Worm (Caenorhabditis elegans) whole organism, L1 larva: ENCODE data around the gene asm-1.
A peak's percentile ranks its signal among the peaks of the same experiment; 100 is the strongest.

Source experiments
- aly-2 ChIP-seq: fragments of 150-350 bp; optimal IDR thresholded peaks from 2 replicates; lab custom pipeline; 2014; ENCODE audit warnings: missing biosample characterization, missing genetic modification characterization
- ama-1 ChIP-seq: fragments of 150-350 bp; optimal IDR thresholded peaks from 2 replicates; lab custom pipeline; 2014
- blmp-1 ChIP-seq: fragments of 150-350 bp; optimal IDR thresholded peaks from 2 replicates; lab custom pipeline; 2014; ENCODE audit warnings: missing biosample characterization, missing genetic modification characterization
- ceh-63 ChIP-seq: fragments of 200-800 bp; sonication (Bioruptor generic); optimal IDR thresholded peaks from 2 replicates; lab custom pipeline; 2018; ENCODE audit warnings: mild to moderate bottlenecking, missing genetic modification characterization, missing compliant biosample characterization
- ceh-82 ChIP-seq, 3 experiments: fragments of 150-350 bp in 1 of 3; sonication (generic microtip) in 2 of 3; optimal IDR thresholded peaks; 2 replicates each; lab custom pipeline; 2014 to 2017; ENCODE audit warnings: missing biosample characterization in 3 of 3, missing genetic modification characterization in 3 of 3
- ceh-88 ChIP-seq: fragments of 200-800 bp; sonication (Bioruptor generic); IDR thresholded peaks from 2 replicates; pipeline ENCODE4 v1.3.6; 2022; ENCODE audit warnings: missing genetic modification characterization, missing compliant biosample characterization
- ceh-90 ChIP-seq: sonication (generic microtip); optimal IDR thresholded peaks from 2 replicates; lab custom pipeline; 2016; ENCODE audit warnings: missing genetic modification characterization, missing compliant biosample characterization
- dsc-1 ChIP-seq: sonication (generic microtip); optimal IDR thresholded peaks from 2 replicates; lab custom pipeline; 2016; ENCODE audit warnings: mild to moderate bottlenecking, missing genetic modification characterization, missing compliant biosample characterization
- efl-1 ChIP-seq, 4 experiments: fragments of 150-350 bp; optimal IDR thresholded peaks in 3 of 4; peaks in 1 of 4; 1 replicate in 1 of 4; 2 replicates in 3 of 4; lab custom pipeline; 2014; ENCODE audit warnings: missing biosample characterization in 2 of 4, missing genetic modification characterization in 2 of 4, missing genetic modification reagents in 2 of 4
- efl-3 ChIP-seq: fragments of 200-800 bp; sonication (Bioruptor generic); optimal IDR thresholded peaks from 2 replicates; lab custom pipeline; 2018; ENCODE audit warnings: mild to moderate bottlenecking, missing genetic modification characterization, missing compliant biosample characterization
- egl-27 ChIP-seq, 2 experiments: fragments of 150-350 bp in 1 of 2; sonication (generic microtip); optimal IDR thresholded peaks; 3 replicates each; lab custom pipeline; 2017 to 2018; ENCODE audit warnings: missing biosample characterization in 2 of 2, missing genetic modification characterization in 2 of 2, missing genetic modification reagents in 2 of 2
- elt-2 ChIP-seq: sonication (generic microtip); optimal IDR thresholded peaks from 2 replicates; lab custom pipeline; 2016; ENCODE audit warnings: missing genetic modification characterization, mild to moderate bottlenecking, inconsistent platforms, missing compliant biosample characterization, missing genetic modification reagents
- ets-5 ChIP-seq: fragments of 200-800 bp; sonication (Bioruptor generic); IDR thresholded peaks from 2 replicates; pipeline ENCODE4 v1.3.6; 2022; ENCODE audit warnings: missing genetic modification characterization, missing compliant biosample characterization
- fkh-8 ChIP-seq: sonication (generic microtip); optimal IDR thresholded peaks from 2 replicates; lab custom pipeline; 2016; ENCODE audit warnings: mild to moderate bottlenecking, missing genetic modification characterization, missing compliant biosample characterization
- jun-1 ChIP-seq: fragments of 150-350 bp; optimal IDR thresholded peaks from 2 replicates; lab custom pipeline; 2014; ENCODE audit warnings: missing biosample characterization, missing genetic modification reagents, missing genetic modification characterization
- lin-35 ChIP-seq, 2 experiments: fragments of 150-350 bp; optimal IDR thresholded peaks; 2 replicates each; lab custom pipeline; 2014; ENCODE audit warnings: missing biosample characterization in 2 of 2, missing genetic modification characterization in 2 of 2, missing genetic modification reagents in 2 of 2
- lin-39 ChIP-seq: fragments of 150-350 bp; optimal IDR thresholded peaks from 2 replicates; lab custom pipeline; 2014; ENCODE audit warnings: missing biosample characterization, missing genetic modification reagents, missing genetic modification characterization
- lsy-2 ChIP-seq, 2 experiments: fragments of 150-350 bp; optimal IDR thresholded peaks; 2 replicates each; lab custom pipeline; 2014; ENCODE audit warnings: missing biosample characterization in 2 of 2, missing genetic modification characterization in 2 of 2
- mab-9 ChIP-seq: fragments of 200-800 bp; sonication (Bioruptor generic); IDR thresholded peaks from 2 replicates; pipeline ENCODE4 v1.3.6; 2022; ENCODE audit warnings: missing genetic modification reagents, missing genetic modification characterization, missing compliant biosample characterization
- mdl-1 ChIP-seq, 2 experiments: fragments of 150-350 bp; optimal IDR thresholded peaks; 2 replicates each; lab custom pipeline; 2014 to 2017; ENCODE audit warnings: missing biosample characterization in 2 of 2, missing genetic modification characterization in 2 of 2, inconsistent platforms in 1 of 2
- mep-1 ChIP-seq: fragments of 150-350 bp; optimal IDR thresholded peaks from 2 replicates; lab custom pipeline; 2014; ENCODE audit warnings: missing biosample characterization, missing genetic modification characterization
- nhr-12 ChIP-seq: sonication (generic microtip); optimal IDR thresholded peaks from 2 replicates; lab custom pipeline; 2017; ENCODE audit warnings: missing biosample characterization, missing genetic modification characterization
- nhr-28 ChIP-seq: fragments of 150-350 bp; optimal IDR thresholded peaks from 2 replicates; lab custom pipeline; 2014; ENCODE audit warnings: missing biosample characterization, missing genetic modification characterization
- nhr-47 ChIP-seq: sonication (generic microtip); optimal IDR thresholded peaks from 2 replicates; lab custom pipeline; 2016; ENCODE audit warnings: mild to moderate bottlenecking, missing genetic modification characterization, moderate library complexity, missing compliant biosample characterization
- nhr-71 ChIP-seq: sonication (generic microtip); optimal IDR thresholded peaks from 2 replicates; lab custom pipeline; 2016; ENCODE audit warnings: mild to moderate bottlenecking, missing genetic modification characterization, moderate library complexity, missing compliant biosample characterization
- nhr-77 ChIP-seq: fragments of 150-350 bp; optimal IDR thresholded peaks from 2 replicates; lab custom pipeline; 2014; ENCODE audit warnings: missing biosample characterization, missing genetic modification characterization
- nhr-90 ChIP-seq: sonication (generic microtip); optimal IDR thresholded peaks from 2 replicates; lab custom pipeline; 2016; ENCODE audit warnings: mild to moderate bottlenecking, missing genetic modification characterization, missing compliant biosample characterization; ENCODE audit not compliant: poor library complexity
- pag-3 ChIP-seq: sonication (generic microtip); optimal IDR thresholded peaks from 2 replicates; lab custom pipeline; 2017; ENCODE audit warnings: missing genetic modification characterization, mild to moderate bottlenecking, missing compliant biosample characterization, antibody characterized with exemption, borderline replicate concordance; ENCODE audit not compliant: insufficient read depth
- pax-3 ChIP-seq: fragments of 200-800 bp; sonication (Bioruptor generic); optimal IDR thresholded peaks from 2 replicates; lab custom pipeline; 2018; ENCODE audit warnings: mild to moderate bottlenecking, missing genetic modification characterization, moderate library complexity, missing compliant biosample characterization
- pqm-1 ChIP-seq: sonication (generic microtip); optimal IDR thresholded peaks from 3 replicates; lab custom pipeline; 2017; ENCODE audit warnings: missing biosample characterization, missing genetic modification characterization
- rnt-1 ChIP-seq: sonication (generic microtip); optimal IDR thresholded peaks from 2 replicates; lab custom pipeline; 2016; ENCODE audit warnings: mild to moderate bottlenecking, missing genetic modification characterization, moderate library complexity, missing compliant biosample characterization
- sox-4 ChIP-seq: sonication (generic microtip); optimal IDR thresholded peaks from 2 replicates; lab custom pipeline; 2016; ENCODE audit warnings: missing genetic modification characterization, missing compliant biosample characterization
- sptf-1 ChIP-seq: fragments of 150-350 bp; optimal IDR thresholded peaks from 2 replicates; lab custom pipeline; 2014; ENCODE audit warnings: missing biosample characterization, missing genetic modification characterization
- sup-37 ChIP-seq: fragments of 200-800 bp; sonication (Bioruptor generic); optimal IDR thresholded peaks from 2 replicates; lab custom pipeline; 2018; ENCODE audit warnings: mild to moderate bottlenecking, missing genetic modification characterization, missing compliant biosample characterization
- tlp-1 ChIP-seq: fragments of 150-350 bp; optimal IDR thresholded peaks from 2 replicates; lab custom pipeline; 2014; ENCODE audit warnings: missing biosample characterization, missing genetic modification characterization
- unc-130 ChIP-seq: fragments of 150-350 bp; optimal IDR thresholded peaks from 2 replicates; lab custom pipeline; 2017; ENCODE audit warnings: missing biosample characterization, missing genetic modification characterization, inconsistent platforms
- unc-62 ChIP-seq: fragments of 150-350 bp; optimal IDR thresholded peaks from 2 replicates; lab custom pipeline; 2014; ENCODE audit warnings: missing biosample characterization, missing genetic modification reagents, missing genetic modification characterization
- xbp-1 ChIP-seq: sonication (generic microtip); optimal IDR thresholded peaks from 2 replicates; lab custom pipeline; 2016; ENCODE audit warnings: missing genetic modification characterization, missing compliant biosample characterization
- ztf-4 ChIP-seq: fragments of 150-350 bp; optimal IDR thresholded peaks from 2 replicates; lab custom pipeline; 2014; ENCODE audit warnings: missing biosample characterization, missing genetic modification characterization

The asm-1 gene

ce11 chrII:6915875-6916274 lies 6.0 kb downstream of the asm-1 start, which contains the start of gene B0252.8:
Gene B0252.8, plus strand, starts transcription at chrII:6916166.
- TF ChIP-seq blmp-1 (tag; lab: Kevin White, UChicago), result no peak
- TF ChIP-seq nhr-12 (tag; lab: Kevin White, UChicago), result no peak
- no peak for TF ChIP-seq ceh-90 (tag; lab: Kevin White, UChicago)
- TF ChIP-seq mab-9, result no peak
- TF ChIP-seq sptf-1 (tag; lab: Kevin White, UChicago), result no peak
- no peak for TF ChIP-seq ama-1 (lab: Kevin White, UChicago)
- TF ChIP-seq unc-62 (GFP tag; lab: Kevin White, UChicago), result no peak

- TF ChIP-seq efl-1 (optimal IDR thresholded peaks at IDR 0.05; lab: Kevin White, UChicago), result no peak
- peak in 1 of 2 experiments; percentile 85 for TF ChIP-seq efl-1 (GFP tag; optimal IDR thresholded peaks at IDR 0.05 in 1 of 2; lab: Kevin White, UChicago)
- TF ChIP-seq jun-1 (tag; lab: Kevin White, UChicago), result no peak
- TF ChIP-seq, all 84 proteins: peak for 1
These were observed 7.8 kb downstream of the asm-1 start, which contains the start of gene B0252.11 for ce11 chrII:6917710-6918109. Gene B0252.11, minus strand, starts transcription at chrII:6917810.

- TF ChIP-seq elt-2 (tag; lab: Kevin White, UChicago) (peak; percentile 32), egl-27 (tag; optimal IDR thresholded peaks at IDR 0.05; lab: Kevin White, UChicago) (no peak)
These were observed 9.0 kb downstream of the asm-1 start, which contains the start of gene B0252.5 for ce11 chrII:6918862-6919261. Gene B0252.5, minus strand, starts transcription at chrII:6918878.

ce11 chrII:6919363-6919851 lies 9.5 kb downstream of the asm-1 start, which contains the start of gene B0252.1:
Gene B0252.1, plus strand, starts transcription at chrII:6919680.
- no peak for TF ChIP-seq nhr-28
- no peak for TF ChIP-seq pax-3 (tag; lab: Kevin White, UChicago)
- no peak for TF ChIP-seq ceh-63 (GFP tag; lab: Kevin White, UChicago)
- no peak for TF ChIP-seq lin-35 (GFP tag; optimal IDR thresholded peaks at IDR 0.05; lab: Kevin White, UChicago)
- no peak for TF ChIP-seq mdl-1 (tag; optimal IDR thresholded peaks at IDR 0.05; lab: Kevin White, UChicago)
- TF ChIP-seq dsc-1 (tag; lab: Kevin White, UChicago), result no peak
- TF ChIP-seq, all 84 proteins: peak for 0

- TF ChIP-seq mdl-1 (tag; optimal IDR thresholded peaks at IDR 0.05; lab: Kevin White, UChicago), result no peak
- TF ChIP-seq lin-35 (GFP tag; optimal IDR thresholded peaks at IDR 0.05; lab: Kevin White, UChicago), result no peak
- TF ChIP-seq ceh-88 (GFP tag; lab: Robert Waterston, UW), result no peak
- TF ChIP-seq ets-5 (GFP tag; lab: Robert Waterston, UW), result no peak
- TF ChIP-seq nhr-77 (tag; lab: Kevin White, UChicago), result no peak
- no peak for TF ChIP-seq unc-130 (tag; lab: Kevin White, UChicago)
- TF ChIP-seq pqm-1 (tag; lab: Kevin White, UChicago), result no peak
- no peak for TF ChIP-seq tlp-1 (tag; lab: Kevin White, UChicago)
- TF ChIP-seq sup-37, result no peak
- TF ChIP-seq pag-3 (tag; lab: Kevin White, UChicago), result no peak
- no peak for TF ChIP-seq efl-3 (GFP tag; lab: Kevin White, UChicago)
These were observed 13.9 kb downstream of the asm-1 start for ce11 chrII:6923792-6924191.

- TF ChIP-seq nhr-90 (tag; lab: Kevin White, UChicago) (no peak), xbp-1 (no peak)
These were observed 16.2 kb downstream of the asm-1 start for ce11 chrII:6926054-6926453.

ce11 chrII:6926488-6926887 lies 16.6 kb downstream of the asm-1 start:
- TF ChIP-seq aly-2, result no peak
- peak; percentile 21 for TF ChIP-seq ama-1 (lab: Kevin White, UChicago)
- peak; percentile 84 for TF ChIP-seq mep-1 (tag; lab: Kevin White, UChicago)
- peak; percentile 40 for TF ChIP-seq xbp-1
- peak; percentile 67 for TF ChIP-seq nhr-71 (tag; lab: Kevin White, UChicago)
- no peak for TF ChIP-seq ztf-4
- TF ChIP-seq lsy-2 (tag; optimal IDR thresholded peaks at IDR 0.05; lab: Kevin White, UChicago), result peak; percentile 26 to 77
- TF ChIP-seq rnt-1 (tag; lab: Kevin White, UChicago), result peak; percentile 55
- no peak for TF ChIP-seq mab-9
- TF ChIP-seq jun-1 (tag; lab: Kevin White, UChicago), result peak; percentile 67
- peak; percentile 79 for TF ChIP-seq fkh-8 (tag; lab: Kevin White, UChicago)
- no peak for TF ChIP-seq lin-39 (tag; lab: Kevin White, UChicago)
- peak; percentile 56 for TF ChIP-seq nhr-47 (tag; lab: Kevin White, UChicago)
- peak; percentile 59 to 74 for TF ChIP-seq efl-1 (optimal IDR thresholded peaks at IDR 0.05; lab: Kevin White, UChicago)
- peak; percentile 39 to 93 for TF ChIP-seq efl-1 (GFP tag; optimal IDR thresholded peaks at IDR 0.05 in 1 of 2; lab: Kevin White, UChicago)
- peak in 2 of 3 experiments; percentile 38 to 72 for TF ChIP-seq ceh-82 (tag; optimal IDR thresholded peaks at IDR 0.05; lab: Kevin White, UChicago)
- TF ChIP-seq sox-4, result no peak
